Worm (Caenorhabditis elegans) whole organism, young adult: ENCODE measurements around the gene cwp-3.

Experiments used
- F10E7.11 ChIP-seq: sonication (generic microtip); optimal IDR thresholded peaks from 2 replicates; lab custom pipeline; 2017; ENCODE audit warnings: mild to moderate bottlenecking, missing genetic modification characterization, moderate library complexity, missing compliant biosample characterization
- F37B4.10 ChIP-seq: fragments of 200-800 bp; sonication (Bioruptor generic); IDR thresholded peaks from 2 replicates; pipeline ENCODE4 v1.3.6; 2022; ENCODE audit warnings: missing genetic modification characterization, missing compliant biosample characterization
- F57C9.4 ChIP-seq: sonication (generic microtip); optimal IDR thresholded peaks from 2 replicates; lab custom pipeline; 2017; ENCODE audit warnings: mild to moderate bottlenecking, missing genetic modification characterization, missing compliant biosample characterization
- K12H6.12 ChIP-seq: fragments of 200-800 bp; sonication (Bioruptor generic); optimal IDR thresholded peaks from 2 replicates; lab custom pipeline; 2018; ENCODE audit warnings: mild to moderate bottlenecking, missing genetic modification characterization, missing compliant biosample characterization
- Y53G8AR.9 ChIP-seq: fragments of 200-800 bp; sonication (Bioruptor generic); conservative IDR thresholded peaks from 2 replicates; pipeline ENCODE4 v1.3.6; 2022; ENCODE audit warnings: missing genetic modification reagents, missing genetic modification characterization, missing compliant biosample characterization
- athp-1 ChIP-seq: sonication (generic microtip); optimal IDR thresholded peaks from 2 replicates; lab custom pipeline; 2017; ENCODE audit warnings: mild to moderate bottlenecking, missing genetic modification characterization, missing compliant biosample characterization
- attf-5 ChIP-seq: fragments of 200-800 bp; sonication (Bioruptor generic); optimal IDR thresholded peaks from 2 replicates; lab custom pipeline; 2018; ENCODE audit warnings: mild to moderate bottlenecking, missing genetic modification characterization, missing compliant biosample characterization
- cebp-1 ChIP-seq, 2 experiments: fragments of 200-800 bp in 1 of 2; sonication (Bioruptor generic) in 1 of 2; sonication (generic microtip) in 1 of 2; IDR thresholded peaks in 1 of 2; optimal IDR thresholded peaks in 1 of 2; 2 replicates each; pipeline versions ENCODE4 v1.3.6 to Lab custom; 2017 to 2022; ENCODE audit warnings: missing compliant biosample characterization in 2 of 2, missing genetic modification characterization in 2 of 2, mild to moderate bottlenecking in 1 of 2, missing genetic modification reagents in 1 of 2, moderate library complexity in 1 of 2
- ceh-100 ChIP-seq: fragments of 200-800 bp; sonication (Bioruptor generic); IDR thresholded peaks from 2 replicates; pipeline ENCODE4 v1.3.6; 2022; ENCODE audit warnings: missing genetic modification reagents, missing genetic modification characterization, missing compliant biosample characterization
- ceh-27 ChIP-seq: fragments of 200-800 bp; sonication (Bioruptor generic); optimal IDR thresholded peaks from 2 replicates; lab custom pipeline; 2018; ENCODE audit warnings: mild to moderate bottlenecking, missing genetic modification characterization, moderate library complexity, missing compliant biosample characterization
- ceh-40 ChIP-seq: fragments of 200-800 bp; sonication (Bioruptor generic); IDR thresholded peaks from 2 replicates; pipeline ENCODE4 v1.3.6; 2022; ENCODE audit warnings: missing genetic modification characterization, missing compliant biosample characterization
- ceh-58 ChIP-seq: fragments of 200-800 bp; sonication (Bioruptor generic); IDR thresholded peaks from 2 replicates; pipeline ENCODE4 v1.3.6; 2022; ENCODE audit warnings: missing genetic modification characterization, missing compliant biosample characterization
- chd-7 ChIP-seq: sonication (generic microtip); optimal IDR thresholded peaks from 2 replicates; lab custom pipeline; 2016; ENCODE audit warnings: mild to moderate bottlenecking, missing genetic modification characterization, moderate library complexity, missing compliant biosample characterization
- die-1 ChIP-seq: sonication (generic microtip); optimal IDR thresholded peaks from 2 replicates; lab custom pipeline; 2016; ENCODE audit warnings: missing genotype, mild to moderate bottlenecking, missing genetic modification characterization, missing compliant biosample characterization
- dpl-1 ChIP-seq: fragments of 150-350 bp; optimal IDR thresholded peaks from 2 replicates; lab custom pipeline; 2014; ENCODE audit warnings: missing biosample characterization, missing genetic modification reagents, missing genetic modification characterization
- egrh-3 ChIP-seq: fragments of 200-800 bp; sonication (Bioruptor generic); IDR thresholded peaks from 2 replicates; pipeline ENCODE4 v1.3.6; 2022; ENCODE audit warnings: missing genetic modification reagents, missing genetic modification characterization, missing compliant biosample characterization
- ekl-4 ChIP-seq: fragments of 200-800 bp; sonication (Bioruptor generic); IDR thresholded peaks from 2 replicates; pipeline ENCODE4 v1.3.6; 2022; ENCODE audit warnings: missing genetic modification reagents, missing genetic modification characterization, missing compliant biosample characterization
- hmg-1.2 ChIP-seq: fragments of 200-800 bp; sonication (Bioruptor generic); IDR thresholded peaks from 2 replicates; pipeline ENCODE4 v1.3.6; 2022; ENCODE audit warnings: missing genetic modification reagents, missing genetic modification characterization, missing compliant biosample characterization
- hmg-20 ChIP-seq: fragments of 200-800 bp; sonication (Bioruptor generic); IDR thresholded peaks from 2 replicates; pipeline ENCODE4 v1.3.6; 2022; ENCODE audit warnings: missing genetic modification reagents, missing genetic modification characterization, missing compliant biosample characterization
- hsf-1 ChIP-seq: fragments of 200-800 bp; sonication (Bioruptor generic); IDR thresholded peaks from 2 replicates; pipeline ENCODE4 v1.3.6; 2022; ENCODE audit warnings: missing genetic modification reagents, missing genetic modification characterization, missing compliant biosample characterization
- lin-35 ChIP-seq, 3 experiments: fragments of 150-350 bp in 2 of 3; sonication (generic microtip) in 1 of 3; optimal IDR thresholded peaks; 2 replicates each; lab custom pipeline; 2014 to 2018; ENCODE audit warnings: missing biosample characterization in 3 of 3, missing genetic modification characterization in 3 of 3, missing genetic modification reagents in 3 of 3
- lsy-27 ChIP-seq: sonication (generic microtip); optimal IDR thresholded peaks from 2 replicates; lab custom pipeline; 2017; ENCODE audit warnings: missing genetic modification characterization, mild to moderate bottlenecking, missing compliant biosample characterization, antibody characterized with exemption, missing genotype, borderline replicate concordance; ENCODE audit not compliant: insufficient read depth
- madf-6 ChIP-seq: fragments of 200-800 bp; sonication (Bioruptor generic); IDR thresholded peaks from 2 replicates; pipeline ENCODE4 v1.3.6; 2022; ENCODE audit warnings: missing genetic modification reagents, missing genetic modification characterization, missing compliant biosample characterization
- madf-8 ChIP-seq: fragments of 200-800 bp; sonication (Bioruptor generic); conservative IDR thresholded peaks from 2 replicates; pipeline ENCODE4 v1.3.6; 2022; ENCODE audit warnings: missing genetic modification reagents, missing genetic modification characterization, missing compliant biosample characterization
- mcd-1 ChIP-seq: fragments of 200-800 bp; sonication (Bioruptor generic); IDR thresholded peaks from 2 replicates; pipeline ENCODE4 v1.3.6; 2022; ENCODE audit warnings: missing genetic modification reagents, missing genetic modification characterization, missing compliant biosample characterization
- mes-4 ChIP-seq: sonication (generic microtip); optimal IDR thresholded peaks from 2 replicates; lab custom pipeline; 2016; ENCODE audit warnings: missing genotype, missing genetic modification characterization, missing compliant biosample characterization
- nhr-27 ChIP-seq: fragments of 200-800 bp; sonication (Bioruptor generic); optimal IDR thresholded peaks from 2 replicates; lab custom pipeline; 2018; ENCODE audit warnings: mild to moderate bottlenecking, missing genetic modification characterization, moderate library complexity, missing compliant biosample characterization
- snpc-1.1 ChIP-seq: sonication (generic microtip); optimal IDR thresholded peaks from 2 replicates; lab custom pipeline; 2017; ENCODE audit warnings: missing genetic modification characterization, mild to moderate bottlenecking, missing compliant biosample characterization, antibody characterized with exemption, moderate library complexity, missing genotype, missing genetic modification reagents; ENCODE audit not compliant: insufficient read depth
- snpc-3.4 ChIP-seq: sonication (generic microtip); optimal IDR thresholded peaks from 2 replicates; lab custom pipeline; 2017; ENCODE audit warnings: missing genetic modification characterization, mild to moderate bottlenecking, missing compliant biosample characterization, antibody characterized with exemption, moderate library complexity, missing genotype, missing genetic modification reagents
- snpc-4 ChIP-seq, 5 experiments: fragments of 150-350 bp in 1 of 5; sonication (generic microtip) in 4 of 5; optimal IDR thresholded peaks; 2 replicates each; lab custom pipeline; 2014 to 2018; ENCODE audit warnings: missing genetic modification characterization in 5 of 5, missing biosample characterization in 3 of 5, antibody characterized with exemption in 2 of 5, mild to moderate bottlenecking in 2 of 5, missing compliant biosample characterization in 2 of 5, missing genotype in 2 of 5, moderate library complexity in 2 of 5, missing genetic modification reagents in 1 of 5
- tbx-9 ChIP-seq: sonication (generic microtip); optimal IDR thresholded peaks from 2 replicates; lab custom pipeline; 2016; ENCODE audit warnings: borderline replicate concordance, missing genetic modification characterization, inconsistent platforms, missing compliant biosample characterization
- zfh-2 ChIP-seq: fragments of 200-800 bp; sonication (Bioruptor generic); conservative IDR thresholded peaks from 2 replicates; pipeline ENCODE4 v1.3.6; 2022; ENCODE audit warnings: missing genetic modification reagents, missing genetic modification characterization, missing compliant biosample characterization
- ztf-25 ChIP-seq: fragments of 200-800 bp; sonication (Bioruptor generic); IDR thresholded peaks from 2 replicates; pipeline ENCODE4 v1.3.6; 2022; ENCODE audit warnings: missing genetic modification reagents, missing genetic modification characterization, missing compliant biosample characterization

Gene cwp-3

DNA sequence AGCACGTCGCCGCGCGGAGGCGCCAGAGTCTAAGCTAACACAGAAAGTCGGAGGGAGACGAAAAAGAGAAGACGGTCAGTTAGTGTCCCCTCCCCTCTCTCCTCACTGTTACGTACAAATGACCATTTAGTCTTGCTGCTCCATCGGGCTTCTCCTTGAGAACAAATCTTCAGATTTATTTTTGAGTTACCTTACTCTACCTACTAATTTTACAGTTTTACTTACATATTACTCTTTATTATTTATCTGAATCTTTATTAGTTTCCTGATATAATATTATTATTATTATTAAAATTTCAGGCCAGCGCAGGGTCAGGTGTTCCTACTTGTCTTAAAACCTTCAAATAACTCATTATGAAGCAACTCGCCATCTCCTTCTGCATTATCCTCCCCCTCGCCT, 41.8 kb upstream of the cwp-3 start, which contains the start of gene R02F11.1:
R02F11.1 (plus strand) TSS at position 301 of the 400 bp plus-strand sequence.
- TF ChIP-seq K12H6.12 (tag; lab: Kevin White, UChicago) (no peak), Y53G8AR.9 (no peak), hsf-1 (0 out of 2 replicates have a peak, but pooled peaks have one; percentile 22)

- TF ChIP-seq snpc-1.1 (no peak), ztf-25 (GFP tag; lab: Robert Waterston, UW) (0 out of 2 replicates have a peak, but pooled peaks have one; percentile 10), zfh-2 (GFP tag; lab: Robert Waterston, UW) (peak; percentile 71), snpc-3.4 (tag; lab: Kevin White, UChicago) (no peak), tbx-9 (tag; lab: Kevin White, UChicago) (no peak), ceh-100 (GFP tag; lab: Robert Waterston, UW) (no peak), die-1 (tag; lab: Kevin White, UChicago) (no peak), mes-4 (tag; lab: Kevin White, UChicago) (no peak), lsy-27 (no peak)
Measured at ce11 chrV:4801943-4802342, 40.7 kb upstream of the cwp-3 start.

- TF ChIP-seq F57C9.4 = no peak
- TF ChIP-seq ztf-25 (GFP tag; lab: Robert Waterston, UW) = no peak
- TF ChIP-seq F37B4.10 (GFP tag; lab: Robert Waterston, UW) = no peak
- TF ChIP-seq nhr-27 = no peak
- TF ChIP-seq hmg-20 = no peak
- TF ChIP-seq egrh-3 = no peak
- no peak for TF ChIP-seq chd-7 (tag; lab: Kevin White, UChicago)
- TF ChIP-seq athp-1 (tag; lab: Kevin White, UChicago) = no peak
- no peak for TF ChIP-seq snpc-4 (GFP tag; optimal IDR thresholded peaks at IDR 0.05; lab: Kevin White, UChicago)
- no peak for TF ChIP-seq snpc-4 (tag; optimal IDR thresholded peaks at IDR 0.05; lab: Kevin White, UChicago)
Measured at ce11 chrV:4805847-4806246, 36.8 kb upstream of the cwp-3 start, which contains the start of gene R02F11.3. R02F11.3 (minus strand) TSS chrV:4805947.

DNA sequence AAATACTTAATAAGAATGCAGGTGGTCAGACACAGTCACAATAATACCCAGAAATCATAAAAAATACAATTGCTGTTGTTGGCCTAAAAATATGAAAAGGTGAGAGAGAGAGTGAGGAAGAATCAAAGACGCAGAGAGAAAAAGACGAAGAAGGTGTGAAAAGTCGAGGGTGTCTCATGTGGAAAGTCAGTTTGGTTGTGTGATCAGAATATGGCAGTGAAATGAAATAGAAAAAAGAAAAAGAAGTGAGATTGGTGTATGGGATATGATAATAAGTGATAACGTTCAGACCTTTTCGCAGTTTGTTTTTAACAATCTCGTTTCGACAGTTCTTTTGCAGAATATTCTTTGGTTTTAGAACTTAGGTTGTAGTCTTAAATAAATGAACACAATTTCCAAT, 35.8 kb upstream of the cwp-3 start:
- TF ChIP-seq die-1 (tag; lab: Kevin White, UChicago) = no peak
- TF ChIP-seq ceh-58 (GFP tag; lab: Robert Waterston, UW) = no peak
- TF ChIP-seq lin-35 (GFP tag; optimal IDR thresholded peaks at IDR 0.05; lab: Kevin White, UChicago) = no peak
- peak; percentile 28; the same call in 1 of the 2 replicates for TF ChIP-seq hmg-1.2 (GFP tag; lab: Robert Waterston, UW)

DNA sequence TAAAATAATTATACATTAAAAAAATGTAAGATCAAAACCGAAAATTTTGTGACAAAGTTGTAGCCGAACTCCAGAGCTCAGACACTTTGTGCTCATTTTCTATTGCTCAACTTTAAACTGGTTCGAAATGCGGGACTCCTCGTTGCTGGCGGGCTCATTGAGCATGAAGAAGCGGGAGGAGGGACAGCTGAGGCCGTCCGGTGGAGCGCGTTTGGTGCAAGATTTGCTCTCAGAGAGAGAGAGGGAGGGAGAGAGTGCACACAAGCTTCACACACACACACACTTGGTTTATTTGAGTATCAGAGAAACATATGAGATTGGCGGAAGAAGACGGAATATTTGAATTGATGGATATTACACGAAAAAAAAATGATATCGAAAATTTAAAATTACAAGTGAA, 32.0 kb upstream of the cwp-3 start:
- TF ChIP-seq egrh-3 = peak; percentile 54; the same call in 1 of the 2 replicates
- peak in 1 of 3 experiments; percentile 5 for TF ChIP-seq lin-35 (GFP tag; optimal IDR thresholded peaks at IDR 0.05; lab: Kevin White, UChicago)
- 0 out of 2 replicates have a peak, but pooled peaks have one; percentile 21 for TF ChIP-seq madf-8 (GFP tag; lab: Robert Waterston, UW)
- TF ChIP-seq mcd-1 (GFP tag; lab: Robert Waterston, UW) = peak; percentile 60
- no peak for TF ChIP-seq ceh-40 (GFP tag; lab: Robert Waterston, UW)
- no peak for TF ChIP-seq cebp-1 (GFP tag; IDR thresholded peaks at IDR 0.05; lab: Robert Waterston, UW)
- TF ChIP-seq cebp-1 (tag; optimal IDR thresholded peaks at IDR 0.05; lab: Kevin White, UChicago) = peak; percentile 3
- peak; percentile 12 for TF ChIP-seq attf-5 (GFP tag; lab: Kevin White, UChicago)
- TF ChIP-seq dpl-1 (GFP tag; lab: Kevin White, UChicago) = peak; percentile 5
- 0 out of 2 replicates have a peak, but pooled peaks have one; percentile 36 for TF ChIP-seq madf-6 (GFP tag; lab: Robert Waterston, UW)
- TF ChIP-seq F10E7.11 (tag; lab: Kevin White, UChicago) = no peak
- TF ChIP-seq ceh-27 (GFP tag; lab: Kevin White, UChicago) = peak; percentile 5
- TF ChIP-seq zfh-2 (GFP tag; lab: Robert Waterston, UW) = peak; percentile 89
- no peak for TF ChIP-seq F37B4.10 (GFP tag; lab: Robert Waterston, UW)
- no peak for TF ChIP-seq ekl-4
